Worm (Caenorhabditis elegans) whole organism, dauer: ENCODE measurements around the gene slc-17.2.
"Not testable (repeated sequence)": the region's sequence is repeated elsewhere in the genome, so short reads cannot be mapped to it uniquely, and the experiment has no call there.

Experiments
- unc-62 ChIP-seq: sonication (generic microtip); optimal IDR thresholded peaks from 2 replicates; lab custom pipeline; 2017; ENCODE audit warnings: missing biosample characterization, missing genetic modification reagents, missing genetic modification characterization

The slc-17.2 gene

ce11 chrIII:9390007-9390406 is at the start of gene slc-17.2:
Gene slc-17.2, minus strand, starts transcription at chrIII:9390107.
- TF ChIP-seq unc-62 (GFP tag; lab: Kevin White, UChicago) = no peak

ce11 chrIII:9439399-9439798 is 49.5 kb upstream of the slc-17.2 start, which contains the start of gene F54C8.1:
Gene F54C8.1, plus strand, starts transcription at chrIII:9439699.
- TF ChIP-seq unc-62 (GFP tag; lab: Kevin White, UChicago) = no peak

- TF ChIP-seq unc-62 (GFP tag; lab: Kevin White, UChicago) = no peak
Observed at ce11 chrIII:9434999-9435398, 45.1 kb upstream of the slc-17.2 start.

- no peak for TF ChIP-seq unc-62 (GFP tag; lab: Kevin White, UChicago)
Observed at ce11 chrIII:9433576-9434107, 43.7 kb upstream of the slc-17.2 start, which contains the start of gene cpar-1. Gene cpar-1, plus strand, starts transcription at chrIII:9434057.

ce11 chrIII:9426301-9426700 is 36.4 kb upstream of the slc-17.2 start, which contains the start of gene T26G10.5:
Gene T26G10.5, minus strand, starts transcription at chrIII:9426401.
- no peak for TF ChIP-seq unc-62 (GFP tag; lab: Kevin White, UChicago)

- not testable (repeated sequence) for TF ChIP-seq unc-62 (GFP tag; lab: Kevin White, UChicago)
Observed at ce11 chrIII:9420231-9420630, 30.3 kb upstream of the slc-17.2 start, which contains the start of gene T26G10.4. Gene T26G10.4, plus strand, starts transcription at chrIII:9420531.

ce11 chrIII:9413340-9413739 is 23.4 kb upstream of the slc-17.2 start, which contains the start of gene T26G10.3:
Gene T26G10.3, minus strand, starts transcription at chrIII:9413440.
- no peak for TF ChIP-seq unc-62 (GFP tag; lab: Kevin White, UChicago)

- no peak for TF ChIP-seq unc-62 (GFP tag; lab: Kevin White, UChicago)
Observed at ce11 chrIII:9406600-9406999, 16.7 kb upstream of the slc-17.2 start, which contains the start of gene T26G10.1. Gene T26G10.1, minus strand, starts transcription at chrIII:9406641.

ce11 chrIII:9401036-9401435 is 11.1 kb upstream of the slc-17.2 start, which contains the start of gene nlp-48:
Gene nlp-48, minus strand, starts transcription at chrIII:9401136.
- no peak for TF ChIP-seq unc-62 (GFP tag; lab: Kevin White, UChicago)

- TF ChIP-seq unc-62 (GFP tag; lab: Kevin White, UChicago) = no peak
Observed at ce11 chrIII:9393114-9393780, 3.3 kb upstream of the slc-17.2 start, which contains the start of the genes gpr-2 and rgr-1. Gene gpr-2, minus strand, starts transcription at chrIII:9393164. Gene rgr-1, plus strand, starts transcription at chrIII:9393730.

- TF ChIP-seq unc-62 (GFP tag; lab: Kevin White, UChicago) = no peak
Observed at ce11 chrIII:9390924-9391323, 1.0 kb upstream of the slc-17.2 start.

ce11 chrIII:9385543-9385942 is 4.4 kb downstream of the slc-17.2 start, which contains the start of gene C38C10.3:
Gene C38C10.3, minus strand, starts transcription at chrIII:9385643.
- no peak for TF ChIP-seq unc-62 (GFP tag; lab: Kevin White, UChicago)

- TF ChIP-seq unc-62 (GFP tag; lab: Kevin White, UChicago) = no peak
Observed at ce11 chrIII:9383496-9383895, 6.4 kb downstream of the slc-17.2 start, which contains the start of gene tkr-1. Gene tkr-1, plus strand, starts transcription at chrIII:9383796.

ce11 chrIII:9376701-9377100 is 13.2 kb downstream of the slc-17.2 start:
- no peak for TF ChIP-seq unc-62 (GFP tag; lab: Kevin White, UChicago)

- no peak for TF ChIP-seq unc-62 (GFP tag; lab: Kevin White, UChicago)
Observed at ce11 chrIII:9373779-9374178, 16.1 kb downstream of the slc-17.2 start.

- no peak for TF ChIP-seq unc-62 (GFP tag; lab: Kevin White, UChicago)
Observed at ce11 chrIII:9366971-9367370, 22.9 kb downstream of the slc-17.2 start, which contains the start of gene crn-6. Gene crn-6, plus strand, starts transcription at chrIII:9367271.
